Worm (Caenorhabditis elegans) whole organism, mixed stage, embryonic: Measurements from ENCODE around the gene nep-5.
"Not testable (repeated sequence)": the region's sequence is repeated elsewhere in the genome, so short reads cannot be mapped to it uniquely, and the experiment has no call there.

Experiments
- M03D4.4 ChIP-seq: sonication (generic microtip); optimal IDR thresholded peaks from 2 replicates; lab custom pipeline; 2017; ENCODE audit warnings: mild to moderate bottlenecking, missing genetic modification characterization, missing compliant biosample characterization
- bed-3 ChIP-seq: fragments of 200-800 bp; sonication (Bioruptor generic); optimal IDR thresholded peaks from 3 replicates; lab custom pipeline; 2018; ENCODE audit warnings: mild to moderate bottlenecking, missing genetic modification characterization, moderate library complexity, missing compliant biosample characterization
- blmp-1 ChIP-seq: fragments of 150-350 bp; optimal IDR thresholded peaks from 2 replicates; lab custom pipeline; 2014; ENCODE audit warnings: missing biosample characterization, missing genetic modification characterization
- ceh-39 ChIP-seq: fragments of 150-350 bp; optimal IDR thresholded peaks from 2 replicates; lab custom pipeline; 2014; ENCODE audit warnings: missing biosample characterization, missing genetic modification characterization
- ceh-83 ChIP-seq: fragments of 200-800 bp; sonication (Bioruptor generic); optimal IDR thresholded peaks from 2 replicates; lab custom pipeline; 2018; ENCODE audit warnings: mild to moderate bottlenecking, missing genetic modification characterization, missing compliant biosample characterization
- cnd-1 ChIP-seq: fragments of 200-800 bp; sonication (Bioruptor generic); optimal IDR thresholded peaks from 2 replicates; lab custom pipeline; 2018; ENCODE audit warnings: mild to moderate bottlenecking, missing genetic modification characterization, missing compliant biosample characterization
- drap-1 ChIP-seq: fragments of 200-800 bp; sonication (Bioruptor generic); optimal IDR thresholded peaks from 3 replicates; lab custom pipeline; 2018; ENCODE audit warnings: mild to moderate bottlenecking, missing genetic modification characterization, missing compliant biosample characterization
- elt-1 ChIP-seq: sonication (generic microtip); optimal IDR thresholded peaks from 2 replicates; lab custom pipeline; 2017; ENCODE audit warnings: missing genetic modification characterization, mild to moderate bottlenecking, missing compliant biosample characterization, antibody characterized with exemption, moderate library complexity, borderline replicate concordance; ENCODE audit not compliant: insufficient read depth
- flh-1 ChIP-seq: fragments of 200-800 bp; sonication (Bioruptor generic); optimal IDR thresholded peaks from 2 replicates; lab custom pipeline; 2018; ENCODE audit warnings: mild to moderate bottlenecking, missing genetic modification characterization, moderate library complexity, missing compliant biosample characterization
- ham-2 ChIP-seq: fragments of 200-800 bp; sonication (Bioruptor generic); optimal IDR thresholded peaks from 2 replicates; lab custom pipeline; 2018; ENCODE audit warnings: mild to moderate bottlenecking, missing genetic modification characterization, missing compliant biosample characterization
- hlh-1 ChIP-seq: fragments of 150-350 bp; optimal IDR thresholded peaks from 2 replicates; lab custom pipeline; 2014; ENCODE audit warnings: missing biosample characterization, missing genetic modification reagents, missing genetic modification characterization
- lin-13 ChIP-seq: fragments of 150-350 bp; optimal IDR thresholded peaks from 2 replicates; lab custom pipeline; 2014; ENCODE audit warnings: missing biosample characterization, missing genetic modification characterization
- lin-32 ChIP-seq: fragments of 200-800 bp; sonication (Bioruptor generic); optimal IDR thresholded peaks from 2 replicates; lab custom pipeline; 2018; ENCODE audit warnings: mild to moderate bottlenecking, missing genetic modification characterization, missing compliant biosample characterization
- lsy-2 ChIP-seq: fragments of 150-350 bp; optimal IDR thresholded peaks from 2 replicates; lab custom pipeline; 2014; ENCODE audit warnings: missing biosample characterization, missing genetic modification characterization
- mab-5 ChIP-seq: fragments of 150-350 bp; optimal IDR thresholded peaks from 2 replicates; lab custom pipeline; 2014; ENCODE audit warnings: missing biosample characterization, missing genetic modification characterization
- mep-1 ChIP-seq: fragments of 150-350 bp; optimal IDR thresholded peaks from 2 replicates; lab custom pipeline; 2017; ENCODE audit warnings: missing biosample characterization, missing genetic modification reagents, missing genetic modification characterization, inconsistent platforms
- mls-2 ChIP-seq: sonication (generic microtip); optimal IDR thresholded peaks from 2 replicates; lab custom pipeline; 2016; ENCODE audit warnings: mild to moderate bottlenecking, missing genetic modification characterization, moderate library complexity, missing compliant biosample characterization
- nhr-12 ChIP-seq: fragments of 150-350 bp; optimal IDR thresholded peaks from 2 replicates; lab custom pipeline; 2014; ENCODE audit warnings: missing biosample characterization, missing genetic modification characterization
- nhr-2 ChIP-seq: fragments of 150-350 bp; optimal IDR thresholded peaks from 2 replicates; lab custom pipeline; 2014; ENCODE audit warnings: missing biosample characterization, missing genetic modification characterization
- nhr-28 ChIP-seq: fragments of 150-350 bp; optimal IDR thresholded peaks from 2 replicates; lab custom pipeline; 2014; ENCODE audit warnings: missing biosample characterization, missing genetic modification characterization
- nhr-76 ChIP-seq: sonication (generic microtip); optimal IDR thresholded peaks from 2 replicates; lab custom pipeline; 2017; ENCODE audit warnings: missing biosample characterization, missing genetic modification characterization
- pha-4 ChIP-seq: fragments of 150-350 bp; optimal IDR thresholded peaks from 2 replicates; lab custom pipeline; 2018; ENCODE audit warnings: missing biosample characterization, missing genetic modification reagents, missing genetic modification characterization
- sem-2 ChIP-seq: fragments of 200-800 bp; sonication (Bioruptor generic); optimal IDR thresholded peaks from 2 replicates; lab custom pipeline; 2018; ENCODE audit warnings: mild to moderate bottlenecking, missing genetic modification characterization, missing compliant biosample characterization
- sptf-1 ChIP-seq: sonication (generic microtip); optimal IDR thresholded peaks from 2 replicates; lab custom pipeline; 2017; ENCODE audit warnings: mild to moderate bottlenecking, missing genetic modification characterization, moderate library complexity, missing compliant biosample characterization
- tbx-8 ChIP-seq: fragments of 200-800 bp; sonication (Bioruptor generic); optimal IDR thresholded peaks from 2 replicates; lab custom pipeline; 2018; ENCODE audit warnings: mild to moderate bottlenecking, missing genetic modification characterization, moderate library complexity, missing compliant biosample characterization
- unc-120 ChIP-seq: sonication (generic microtip); optimal IDR thresholded peaks from 2 replicates; lab custom pipeline; 2017; ENCODE audit warnings: missing genetic modification characterization, missing compliant biosample characterization; ENCODE audit not compliant: poor library complexity, severe bottlenecking
- unc-39 ChIP-seq: fragments of 150-350 bp; optimal IDR thresholded peaks from 2 replicates; lab custom pipeline; 2014; ENCODE audit warnings: missing biosample characterization, missing genetic modification characterization
- unc-62 ChIP-seq: fragments of 150-350 bp; optimal IDR thresholded peaks from 2 replicates; lab custom pipeline; 2014; ENCODE audit warnings: missing biosample characterization, missing genetic modification reagents, missing genetic modification characterization
- zip-8 ChIP-seq: fragments of 150-350 bp; optimal IDR thresholded peaks from 2 replicates; lab custom pipeline; 2014; ENCODE audit warnings: missing biosample characterization, missing genetic modification characterization
- ztf-11 ChIP-seq: fragments of 150-350 bp; optimal IDR thresholded peaks from 2 replicates; lab custom pipeline; 2014; ENCODE audit warnings: missing biosample characterization, missing genetic modification characterization

nep-5 gene

DNA sequence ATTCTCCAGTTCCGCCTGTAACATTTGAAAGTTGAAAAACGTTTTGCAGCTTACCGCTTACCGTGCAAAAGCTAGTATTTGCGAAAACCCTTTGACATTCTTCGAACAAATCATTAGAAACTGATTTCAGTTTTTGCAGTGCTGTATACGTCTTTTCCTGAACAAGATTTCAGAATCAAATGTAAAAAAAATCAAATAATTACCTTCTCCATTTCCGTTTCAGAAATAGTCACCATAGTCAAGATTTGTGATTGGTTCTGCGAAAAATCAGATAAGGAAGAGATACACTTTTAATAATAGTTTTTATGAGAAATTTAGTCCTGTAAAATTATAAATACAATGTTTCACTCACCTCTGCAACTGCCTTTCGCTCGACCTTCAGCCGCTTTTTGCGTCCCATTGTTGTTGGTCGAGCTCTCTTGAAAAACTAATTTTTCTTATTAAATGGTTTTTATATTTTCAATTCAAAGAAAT is 43.9 kb downstream of the nep-5 start, which contains the start of gene C17C3.9:
Gene C17C3.9, minus strand, starts transcription at position 424 of the 474 bp plus-strand sequence.
- TF ChIP-seq drap-1 (GFP tag; lab: Kevin White, UChicago) (no peak), sptf-1 (tag; lab: Kevin White, UChicago) (no peak), unc-39 (tag; lab: Kevin White, UChicago) (no peak), hlh-1 (tag; lab: Kevin White, UChicago) (no peak), M03D4.4 (tag; lab: Kevin White, UChicago) (no peak), blmp-1 (tag; lab: Kevin White, UChicago) (no peak), nhr-12 (no peak), ham-2 (GFP tag; lab: Kevin White, UChicago) (no peak), unc-62 (GFP tag; lab: Kevin White, UChicago) (no peak), bed-3 (GFP tag; lab: Kevin White, UChicago) (no peak), flh-1 (GFP tag; lab: Kevin White, UChicago) (no peak), pha-4 (tag; lab: Kevin White, UChicago) (no peak), nhr-76 (tag; lab: Kevin White, UChicago) (no peak), nhr-2 (tag; lab: Kevin White, UChicago) (no peak), mls-2 (no peak), zip-8 (tag; lab: Kevin White, UChicago) (no peak), tbx-8 (no peak), unc-120 (tag; lab: Kevin White, UChicago) (no peak), mab-5 (tag; lab: Kevin White, UChicago) (no peak)

DNA sequence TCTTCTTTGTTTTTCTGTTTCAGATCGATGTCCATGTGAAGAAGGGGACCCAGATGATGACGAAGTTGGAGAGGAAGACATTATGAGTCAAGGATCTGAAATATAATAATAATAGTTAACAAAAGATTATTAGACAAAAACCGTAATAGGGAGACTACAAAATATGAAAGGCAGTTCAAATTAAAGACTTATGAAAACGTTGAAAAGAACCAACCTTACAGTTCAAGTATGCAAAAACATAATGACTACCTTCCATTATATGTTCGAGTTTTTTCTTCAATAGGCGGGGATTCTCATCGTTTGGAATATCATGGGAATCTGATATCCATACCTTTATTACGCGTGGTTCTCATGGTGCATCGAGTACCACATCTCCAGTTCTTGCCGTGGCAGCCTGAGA is 45.7 kb downstream of the nep-5 start, which contains the start of gene hlh-26:
Gene hlh-26, minus strand, starts transcription at position 101 of the 400 bp plus-strand sequence.
- TF ChIP-seq ceh-39 (tag; lab: Kevin White, UChicago), result no peak
- no peak for TF ChIP-seq unc-39 (tag; lab: Kevin White, UChicago)
- no peak for TF ChIP-seq ztf-11 (tag; lab: Kevin White, UChicago)
- no peak for TF ChIP-seq lin-13 (tag; lab: Kevin White, UChicago)
- no peak for TF ChIP-seq mep-1
- no peak for TF ChIP-seq nhr-76 (tag; lab: Kevin White, UChicago)
- TF ChIP-seq bed-3 (GFP tag; lab: Kevin White, UChicago), result no peak

ce11 chrII:5534939-5535338 is 47.0 kb downstream of the nep-5 start, which contains the start of gene hlh-25:
hlh-25 (plus strand) TSS chrII:5535239.
- not testable (repeated sequence) for TF ChIP-seq pha-4 (tag; lab: Kevin White, UChicago); lin-13 (tag; lab: Kevin White, UChicago); lin-32 (GFP tag; lab: Kevin White, UChicago)

ce11 chrII:5537078-5537477 is 49.1 kb downstream of the nep-5 start:
- TF ChIP-seq cnd-1 (no peak), M03D4.4 (tag; lab: Kevin White, UChicago) (no peak), mab-5 (tag; lab: Kevin White, UChicago) (no peak), lsy-2 (tag; lab: Kevin White, UChicago) (no peak), nhr-12 (no peak), drap-1 (GFP tag; lab: Kevin White, UChicago) (no peak), ztf-11 (tag; lab: Kevin White, UChicago) (no peak), ceh-83 (no peak), zip-8 (tag; lab: Kevin White, UChicago) (no peak), nhr-2 (tag; lab: Kevin White, UChicago) (no peak), lin-13 (tag; lab: Kevin White, UChicago) (no peak), sptf-1 (tag; lab: Kevin White, UChicago) (no peak)

ce11 chrII:5537524-5537923 is 49.6 kb downstream of the nep-5 start, which contains the start of gene C17C3.11:
C17C3.11 (plus strand) TSS chrII:5537824.
- TF ChIP-seq mep-1, result no peak
- TF ChIP-seq lin-13 (tag; lab: Kevin White, UChicago), result no peak
- TF ChIP-seq drap-1 (GFP tag; lab: Kevin White, UChicago), result no peak
- TF ChIP-seq sem-2 (GFP tag; lab: Kevin White, UChicago), result no peak
- no peak for TF ChIP-seq blmp-1 (tag; lab: Kevin White, UChicago)
- TF ChIP-seq nhr-76 (tag; lab: Kevin White, UChicago), result no peak
- TF ChIP-seq tbx-8, result no peak
- TF ChIP-seq nhr-28 (tag; lab: Kevin White, UChicago), result no peak
- TF ChIP-seq hlh-1 (tag; lab: Kevin White, UChicago), result no peak
- no peak for TF ChIP-seq unc-120 (tag; lab: Kevin White, UChicago)
- TF ChIP-seq elt-1 (tag; lab: Kevin White, UChicago), result no peak
- TF ChIP-seq unc-62 (GFP tag; lab: Kevin White, UChicago), result no peak
